Worm (Caenorhabditis elegans): ENCODE data around the gene C16C8.12.

Gene C16C8.12

DNA sequence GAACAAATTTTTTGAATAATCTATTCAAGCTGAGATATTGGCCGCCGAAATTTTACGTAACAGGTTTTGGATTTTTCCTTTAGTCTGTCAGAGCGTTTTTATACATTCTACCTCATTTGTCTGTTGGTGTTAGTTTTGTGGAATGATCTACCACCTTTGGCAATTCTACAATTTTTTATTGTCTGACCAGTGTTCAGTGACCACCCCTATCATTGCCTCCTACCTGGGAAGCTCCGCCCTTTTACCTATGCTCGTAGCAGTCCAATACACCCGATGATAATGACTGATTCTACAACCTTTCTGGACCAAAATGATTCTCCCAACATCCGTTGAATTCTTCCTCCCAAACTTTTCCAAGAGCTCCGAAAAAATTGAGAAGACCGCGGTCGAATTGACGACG lies 21.2 kb downstream of the C16C8.12 start, which contains the start of gene sdz-32:
sdz-32 (plus strand) TSS at position 301 of the 400 bp plus-strand sequence.
- TF ChIP-seq zip-4 (GFP tag; optimal IDR thresholded peaks at IDR 0.05) (no peak), nhr-90 (tag; optimal IDR thresholded peaks at IDR 0.05; ENCODE audit: poor library complexity) (no peak), fkh-10 (GFP tag; optimal IDR thresholded peaks at IDR 0.05) (no peak), unc-30 (tag; optimal IDR thresholded peaks at IDR 0.05) (no peak), skn-1 (tag; optimal IDR thresholded peaks at IDR 0.05) (no peak), elt-3 (tag; optimal IDR thresholded peaks at IDR 0.05) (no peak), fkh-4 (tag; optimal IDR thresholded peaks at IDR 0.05; ENCODE audit: borderline replicate concordance) (no peak), mab-9 (GFP tag; IDR thresholded peaks at IDR 0.05) (no peak), unc-130 (tag; optimal IDR thresholded peaks at IDR 0.05) (no peak), lin-39 (tag; optimal IDR thresholded peaks at IDR 0.05) (no peak), nhr-47 (tag; optimal IDR thresholded peaks at IDR 0.05) (no peak), sox-4 (tag; optimal IDR thresholded peaks at IDR 0.05) (no peak), C04F5.9 (tag; optimal IDR thresholded peaks at IDR 0.05) (no peak), ceh-63 (GFP tag; optimal IDR thresholded peaks at IDR 0.05) (no peak), vab-15 (tag; optimal IDR thresholded peaks at IDR 0.05) (no peak), mef-2 (tag; optimal IDR thresholded peaks at IDR 0.05) (no peak), nhr-19 (GFP tag; conservative IDR thresholded peaks at IDR 0.05) (no peak)

DNA sequence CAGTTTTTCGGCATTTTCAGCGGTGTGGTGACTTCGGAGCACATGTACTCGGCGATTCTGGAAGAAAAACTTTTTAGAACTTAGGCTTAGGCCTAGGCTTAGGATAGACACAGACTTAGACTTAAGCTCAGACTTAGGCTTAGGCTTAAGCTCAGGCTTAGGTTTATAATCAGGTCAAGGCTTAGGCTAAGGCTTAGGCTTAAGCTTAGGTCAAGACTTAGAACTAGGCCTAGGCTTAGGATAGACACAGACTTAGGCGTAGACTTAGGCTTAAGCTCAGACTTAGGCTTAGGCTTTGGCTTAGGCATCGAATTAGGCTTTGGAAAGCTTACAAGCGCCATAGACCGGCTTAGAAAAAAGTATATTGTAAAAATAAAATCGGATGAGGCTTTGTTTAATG lies 24.0 kb downstream of the C16C8.12 start:
- TF ChIP-seq lin-15B (tag; optimal IDR thresholded peaks at IDR 0.05) (no peak), egl-13 (tag; optimal IDR thresholded peaks at IDR 0.05) (no peak), dsc-1 (tag; optimal IDR thresholded peaks at IDR 0.05) (no peak), mab-9 (GFP tag; IDR thresholded peaks at IDR 0.05) (no peak), lsy-2 (tag; optimal IDR thresholded peaks at IDR 0.05) (no peak), elt-2 (tag; optimal IDR thresholded peaks at IDR 0.05) (no peak)

DNA sequence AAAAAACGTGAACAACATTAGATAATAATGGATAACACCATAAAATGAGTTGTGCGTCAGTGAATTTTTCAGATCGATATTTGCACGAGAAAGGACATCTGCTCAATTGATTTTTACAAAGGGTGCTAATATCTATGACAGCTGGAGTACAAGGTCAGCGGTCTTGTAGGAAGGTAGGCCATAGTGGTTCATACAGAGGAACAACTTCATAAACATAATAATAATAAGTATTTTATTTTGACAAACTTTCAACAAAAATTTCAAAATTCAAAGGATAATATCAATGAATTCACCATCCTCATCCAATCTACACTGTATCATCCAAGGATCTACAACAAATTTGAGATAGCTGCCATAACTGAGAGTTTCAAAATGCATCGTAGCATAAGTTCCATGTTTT lies 24.6 kb downstream of the C16C8.12 start, which contains the start of gene fbxb-104:
fbxb-104 (minus strand) TSS at position 101 of the 400 bp plus-strand sequence.
- TF ChIP-seq efl-3 (GFP tag; optimal IDR thresholded peaks at IDR 0.05) = no peak
- no peak for TF ChIP-seq C34B4.2 (tag; optimal IDR thresholded peaks at IDR 0.05)
- TF ChIP-seq elt-3 (tag; optimal IDR thresholded peaks at IDR 0.05) = no peak
- TF ChIP-seq ceh-63 (GFP tag; optimal IDR thresholded peaks at IDR 0.05) = no peak
- no peak for TF ChIP-seq unc-62 (GFP tag; optimal IDR thresholded peaks at IDR 0.05)
- no peak for TF ChIP-seq irx-1 (tag; optimal IDR thresholded peaks at IDR 0.05)
- no peak for TF ChIP-seq fkh-4 (tag; optimal IDR thresholded peaks at IDR 0.05; ENCODE audit: borderline replicate concordance)
- TF ChIP-seq aly-2 (tag; optimal IDR thresholded peaks at IDR 0.05) = no peak
- no peak for TF ChIP-seq nhr-28 (tag; optimal IDR thresholded peaks at IDR 0.05)
- no peak for TF ChIP-seq unc-130 (tag; optimal IDR thresholded peaks at IDR 0.05)
- TF ChIP-seq mdl-1 (tag; optimal IDR thresholded peaks at IDR 0.05) = no peak
- no peak for TF ChIP-seq vab-15 (tag; optimal IDR thresholded peaks at IDR 0.05)
- no peak for TF ChIP-seq sup-37 (GFP tag; optimal IDR thresholded peaks at IDR 0.05)
- TF ChIP-seq alr-1 (tag; optimal IDR thresholded peaks at IDR 0.05; ENCODE audit: borderline replicate concordance) = no peak
- no peak for TF ChIP-seq unc-98 (GFP tag; IDR thresholded peaks at IDR 0.05)
- no peak for TF ChIP-seq hlh-4 (tag; optimal IDR thresholded peaks at IDR 0.05)
- TF ChIP-seq tlp-1 (tag; optimal IDR thresholded peaks at IDR 0.05) = no peak
- TF ChIP-seq hpl-2 (GFP tag; optimal IDR thresholded peaks at IDR 0.05) = no peak
- TF ChIP-seq dpl-1 (GFP tag; optimal IDR thresholded peaks at IDR 0.05) = no peak
- TF ChIP-seq nhr-11 (tag; optimal IDR thresholded peaks at IDR 0.05) = no peak

DNA sequence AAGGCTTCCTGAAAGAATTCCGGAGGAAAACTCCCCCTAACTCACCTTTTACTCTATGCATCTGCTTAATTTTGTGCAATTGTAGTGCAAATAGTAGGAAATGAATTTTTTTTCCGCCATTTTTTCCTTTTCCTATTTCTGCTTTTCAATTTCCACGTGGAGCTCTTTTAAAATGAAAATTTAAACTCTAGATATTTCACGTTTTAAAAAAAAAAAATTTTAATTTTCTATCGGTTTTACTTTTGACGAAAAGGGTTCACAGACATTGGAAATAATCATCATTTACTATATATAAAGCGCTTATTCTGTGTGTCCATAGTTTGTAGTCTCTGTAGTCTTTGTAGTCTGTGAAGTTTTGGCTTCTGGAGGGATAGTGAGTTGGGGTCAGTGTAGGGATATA lies 29.1 kb downstream of the C16C8.12 start, which contains the start of gene Y49F6B.8:
Y49F6B.8 (minus strand) TSS at position 101 of the 400 bp plus-strand sequence.
- TF ChIP-seq xbp-1 (tag; optimal IDR thresholded peaks at IDR 0.05) (no peak), grh-1 (GFP tag; IDR thresholded peaks at IDR 0.05) (no peak), tlp-1 (tag; optimal IDR thresholded peaks at IDR 0.05) (no peak), irx-1 (tag; optimal IDR thresholded peaks at IDR 0.05) (no peak), blmp-1 (tag; optimal IDR thresholded peaks at IDR 0.05) (no peak), Y116A8C.19 (tag; optimal IDR thresholded peaks at IDR 0.05; ENCODE audit: borderline replicate concordance) (no peak), nhr-47 (tag; optimal IDR thresholded peaks at IDR 0.05) (no peak), lin-39 (tag; optimal IDR thresholded peaks at IDR 0.05) (no peak), lin-15B (tag; optimal IDR thresholded peaks at IDR 0.05) (no peak), jun-1 (tag; optimal IDR thresholded peaks at IDR 0.05) (no peak), sup-37 (GFP tag; optimal IDR thresholded peaks at IDR 0.05) (no peak), unc-98 (GFP tag; IDR thresholded peaks at IDR 0.05) (no peak), nhr-19 (GFP tag; conservative IDR thresholded peaks at IDR 0.05) (no peak), snpc-4 (tag; optimal IDR thresholded peaks at IDR 0.05) (no peak)
